Worm (Caenorhabditis elegans) whole organism, L3 larva: ENCODE results near the gene Y37B11A.3.

Experiments used
- R02D3.7 ChIP-seq: fragments of 150-350 bp; optimal IDR thresholded peaks from 2 replicates; lab custom pipeline; 2014; ENCODE audit warnings: missing biosample characterization, missing genetic modification characterization
- ZK546.5 ChIP-seq: sonication (generic microtip); optimal IDR thresholded peaks from 2 replicates; lab custom pipeline; 2017; ENCODE audit warnings: missing biosample characterization, missing genetic modification characterization
- aly-2 ChIP-seq: fragments of 150-350 bp; optimal IDR thresholded peaks from 2 replicates; lab custom pipeline; 2014; ENCODE audit warnings: missing biosample characterization, missing genetic modification characterization
- ama-1 ChIP-seq: fragments of 150-350 bp; optimal IDR thresholded peaks from 2 replicates; lab custom pipeline; 2018
- ceh-16 ChIP-seq: sonication (generic microtip); optimal IDR thresholded peaks from 2 replicates; lab custom pipeline; 2017; ENCODE audit warnings: missing biosample characterization, missing genetic modification characterization
- ceh-28 ChIP-seq: fragments of 150-350 bp; optimal IDR thresholded peaks from 2 replicates; lab custom pipeline; 2014; ENCODE audit warnings: missing biosample characterization, missing genetic modification reagents, missing genetic modification characterization
- ceh-82 ChIP-seq: fragments of 150-350 bp; optimal IDR thresholded peaks from 2 replicates; lab custom pipeline; 2014; ENCODE audit warnings: missing biosample characterization, missing genetic modification characterization
- ceh-9 ChIP-seq: sonication (generic microtip); optimal IDR thresholded peaks from 2 replicates; lab custom pipeline; 2018; ENCODE audit warnings: missing biosample characterization, missing genetic modification characterization
- daf-12 ChIP-seq: fragments of 150-350 bp; optimal IDR thresholded peaks from 2 replicates; lab custom pipeline; 2014; ENCODE audit warnings: missing biosample characterization, missing genetic modification reagents, missing genetic modification characterization
- egl-27 ChIP-seq: sonication (generic microtip); optimal IDR thresholded peaks from 4 replicates; lab custom pipeline; 2017; ENCODE audit warnings: missing biosample characterization, missing genetic modification reagents, missing genetic modification characterization
- egl-5 ChIP-seq: fragments of 150-350 bp; optimal IDR thresholded peaks from 2 replicates; lab custom pipeline; 2017; ENCODE audit warnings: missing biosample characterization, missing genetic modification reagents, missing genetic modification characterization, inconsistent platforms
- elt-1 ChIP-seq: fragments of 150-350 bp; optimal IDR thresholded peaks from 2 replicates; lab custom pipeline; 2014; ENCODE audit warnings: missing biosample characterization, missing genetic modification characterization
- elt-2 ChIP-seq: sonication (generic microtip); optimal IDR thresholded peaks from 2 replicates; lab custom pipeline; 2016; ENCODE audit warnings: missing genetic modification reagents, mild to moderate bottlenecking, missing genetic modification characterization, missing compliant biosample characterization
- eor-1 ChIP-seq, 2 experiments: fragments of 150-350 bp; optimal IDR thresholded peaks; 2 replicates each; lab custom pipeline; 2014 to 2018; ENCODE audit warnings: missing biosample characterization in 2 of 2, missing genetic modification characterization in 2 of 2
- fkh-10 ChIP-seq: sonication (generic microtip); optimal IDR thresholded peaks from 2 replicates; lab custom pipeline; 2017; ENCODE audit warnings: missing biosample characterization, missing genetic modification reagents, missing genetic modification characterization
- fkh-2 ChIP-seq: fragments of 150-350 bp; optimal IDR thresholded peaks from 2 replicates; lab custom pipeline; 2014; ENCODE audit warnings: missing biosample characterization, missing genetic modification reagents, missing genetic modification characterization
- fos-1 ChIP-seq: fragments of 150-350 bp; optimal IDR thresholded peaks from 2 replicates; lab custom pipeline; 2014; ENCODE audit warnings: missing biosample characterization, missing genetic modification characterization
- hmg-11 ChIP-seq: sonication (generic microtip); optimal IDR thresholded peaks from 2 replicates; lab custom pipeline; 2016; ENCODE audit warnings: missing genetic modification characterization, missing compliant biosample characterization
- jun-1 ChIP-seq: fragments of 150-350 bp; optimal IDR thresholded peaks from 2 replicates; lab custom pipeline; 2014; ENCODE audit warnings: missing biosample characterization, missing genetic modification reagents, missing genetic modification characterization
- lin-15B ChIP-seq: fragments of 150-350 bp; optimal IDR thresholded peaks from 2 replicates; lab custom pipeline; 2014; ENCODE audit warnings: missing biosample characterization, missing genetic modification characterization
- lin-39 ChIP-seq: fragments of 150-350 bp; optimal IDR thresholded peaks from 2 replicates; lab custom pipeline; 2018; ENCODE audit warnings: missing biosample characterization, missing genetic modification reagents, missing genetic modification characterization
- lsy-12 ChIP-seq: sonication (generic microtip); optimal IDR thresholded peaks from 2 replicates; lab custom pipeline; 2016; ENCODE audit warnings: mild to moderate bottlenecking, missing genetic modification characterization, missing compliant biosample characterization
- mdl-1 ChIP-seq: fragments of 150-350 bp; optimal IDR thresholded peaks from 2 replicates; lab custom pipeline; 2014; ENCODE audit warnings: missing biosample characterization, missing genetic modification characterization
- mml-1 ChIP-seq: fragments of 150-350 bp; sonication (generic microtip); optimal IDR thresholded peaks from 3 replicates; lab custom pipeline; 2014; ENCODE audit warnings: missing biosample characterization, missing genetic modification characterization
- nfya-1 ChIP-seq: sonication (generic microtip); optimal IDR thresholded peaks from 2 replicates; lab custom pipeline; 2017; ENCODE audit warnings: missing genetic modification characterization, mild to moderate bottlenecking, missing compliant biosample characterization, antibody characterized with exemption, moderate library complexity; ENCODE audit not compliant: insufficient read depth
- nhr-11 ChIP-seq: fragments of 150-350 bp; optimal IDR thresholded peaks from 2 replicates; lab custom pipeline; 2014; ENCODE audit warnings: missing biosample characterization, missing genetic modification characterization
- nhr-12 ChIP-seq: fragments of 150-350 bp; optimal IDR thresholded peaks from 2 replicates; lab custom pipeline; 2014; ENCODE audit warnings: missing biosample characterization, missing genetic modification characterization
- nhr-23 ChIP-seq: fragments of 150-350 bp; optimal IDR thresholded peaks from 2 replicates; lab custom pipeline; 2014; ENCODE audit warnings: missing biosample characterization, missing genetic modification reagents, missing genetic modification characterization
- nhr-237 ChIP-seq: fragments of 150-350 bp; optimal IDR thresholded peaks from 2 replicates; lab custom pipeline; 2014; ENCODE audit warnings: missing biosample characterization, missing genetic modification characterization
- nhr-28 ChIP-seq: fragments of 150-350 bp; optimal IDR thresholded peaks from 2 replicates; lab custom pipeline; 2014; ENCODE audit warnings: missing biosample characterization, missing genetic modification characterization
- nhr-43 ChIP-seq: sonication (generic microtip); optimal IDR thresholded peaks from 2 replicates; lab custom pipeline; 2016; ENCODE audit warnings: mild to moderate bottlenecking, missing genetic modification characterization, missing compliant biosample characterization; ENCODE audit not compliant: poor library complexity, severe bottlenecking
- nhr-67 ChIP-seq: fragments of 150-350 bp; optimal IDR thresholded peaks from 2 replicates; lab custom pipeline; 2014; ENCODE audit warnings: missing biosample characterization, missing genetic modification characterization
- nhr-76 ChIP-seq: fragments of 150-350 bp; sonication (generic microtip); optimal IDR thresholded peaks from 5 replicates; lab custom pipeline; 2014; ENCODE audit warnings: missing biosample characterization, missing genetic modification characterization
- nhr-77 ChIP-seq: fragments of 150-350 bp; optimal IDR thresholded peaks from 2 replicates; lab custom pipeline; 2014; ENCODE audit warnings: missing biosample characterization, missing genetic modification characterization
- pha-4 ChIP-seq: fragments of 150-350 bp; optimal IDR thresholded peaks from 2 replicates; lab custom pipeline; 2014; ENCODE audit warnings: missing biosample characterization, missing genetic modification reagents, missing genetic modification characterization
- pqm-1 ChIP-seq: fragments of 150-350 bp; optimal IDR thresholded peaks from 2 replicates; lab custom pipeline; 2017; ENCODE audit warnings: missing biosample characterization, missing genetic modification characterization, inconsistent platforms
- sea-2 ChIP-seq: fragments of 150-350 bp; sonication (generic microtip); optimal IDR thresholded peaks from 4 replicates; lab custom pipeline; 2014; ENCODE audit warnings: missing biosample characterization, missing genetic modification reagents, missing genetic modification characterization
- skn-1 ChIP-seq: fragments of 150-350 bp; optimal IDR thresholded peaks from 2 replicates; lab custom pipeline; 2014; ENCODE audit warnings: missing biosample characterization, missing genetic modification characterization
- snpc-4 ChIP-seq: fragments of 150-350 bp; optimal IDR thresholded peaks from 2 replicates; lab custom pipeline; 2014; ENCODE audit warnings: missing biosample characterization, missing genetic modification characterization
- tbx-2 ChIP-seq: sonication (generic microtip); optimal IDR thresholded peaks from 2 replicates; lab custom pipeline; 2016; ENCODE audit warnings: mild to moderate bottlenecking, missing genetic modification characterization, missing compliant biosample characterization
- unc-39 ChIP-seq: sonication (generic microtip); optimal IDR thresholded peaks from 4 replicates; lab custom pipeline; 2017; ENCODE audit warnings: missing biosample characterization, missing genetic modification characterization
- unc-62 ChIP-seq: fragments of 150-350 bp; sonication (generic microtip); optimal IDR thresholded peaks from 4 replicates; lab custom pipeline; 2014; ENCODE audit warnings: missing biosample characterization, missing genetic modification reagents, missing genetic modification characterization
- zag-1 ChIP-seq: fragments of 150-350 bp; optimal IDR thresholded peaks from 2 replicates; lab custom pipeline; 2014; ENCODE audit warnings: missing biosample characterization, missing genetic modification characterization
- ztf-11 ChIP-seq: fragments of 150-350 bp; optimal IDR thresholded peaks from 2 replicates; lab custom pipeline; 2014; ENCODE audit warnings: missing biosample characterization, missing genetic modification characterization
- ztf-4 ChIP-seq: fragments of 150-350 bp; optimal IDR thresholded peaks from 2 replicates; lab custom pipeline; 2014; ENCODE audit warnings: missing biosample characterization, missing genetic modification characterization

Gene Y37B11A.3

DNA sequence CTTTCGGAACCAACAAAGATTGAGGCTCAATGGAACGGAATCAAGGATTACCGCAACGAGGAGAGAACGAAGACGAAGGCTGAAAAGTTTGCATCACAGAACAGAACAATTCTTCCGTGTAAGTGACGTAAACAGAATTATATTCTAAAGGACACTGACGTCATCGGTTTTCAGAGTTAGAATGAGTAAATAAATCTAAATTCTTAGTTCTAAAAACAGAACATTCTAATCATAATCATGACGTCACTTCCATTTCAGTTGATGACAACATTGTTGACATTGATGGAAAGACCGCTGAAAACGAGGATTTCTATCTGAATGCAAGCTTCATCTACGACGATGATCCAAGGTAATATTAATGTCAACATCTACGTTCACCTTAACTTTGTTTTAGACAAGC, 21.1 kb downstream of the Y37B11A.3 start:
- no peak for TF ChIP-seq sea-2 (GFP tag; lab: Kevin White, UChicago)
- TF ChIP-seq skn-1 (tag; lab: Kevin White, UChicago) = no peak
- no peak for TF ChIP-seq egl-27
- TF ChIP-seq nhr-77 (tag; lab: Kevin White, UChicago) = no peak
- no peak for TF ChIP-seq mdl-1 (tag; lab: Kevin White, UChicago)
- no peak for TF ChIP-seq daf-12
- TF ChIP-seq jun-1 (tag; lab: Kevin White, UChicago) = no peak
- TF ChIP-seq R02D3.7 (tag; lab: Kevin White, UChicago) = no peak
- no peak for TF ChIP-seq nhr-11 (tag; lab: Kevin White, UChicago)
- no peak for TF ChIP-seq ceh-16 (tag; lab: Kevin White, UChicago)

DNA sequence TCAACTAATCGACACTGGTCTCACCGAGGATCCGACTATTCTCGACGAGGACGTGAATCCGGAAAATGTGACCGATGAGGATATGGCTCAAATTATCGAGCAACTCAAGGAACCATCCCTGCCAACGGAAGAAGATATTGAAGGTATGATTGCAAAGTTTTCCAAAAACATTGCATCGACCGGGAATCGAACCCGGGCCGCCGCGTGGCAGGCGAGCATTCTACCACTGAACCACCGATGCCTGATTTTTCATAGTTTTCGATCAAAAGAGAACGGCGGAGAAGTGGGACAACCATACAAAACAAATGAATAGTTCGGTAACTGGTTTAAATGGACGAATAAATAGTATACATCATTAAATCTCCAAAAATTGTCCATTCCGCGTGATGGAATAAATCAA, 23.2 kb downstream of the Y37B11A.3 start:
- TF ChIP-seq tbx-2 (tag; lab: Kevin White, UChicago) = peak; percentile 3
- TF ChIP-seq ztf-11 (tag; lab: Kevin White, UChicago) = no peak
- TF ChIP-seq sea-2 (GFP tag; lab: Kevin White, UChicago) = no peak
- TF ChIP-seq, all 47 proteins: peak for 1

DNA sequence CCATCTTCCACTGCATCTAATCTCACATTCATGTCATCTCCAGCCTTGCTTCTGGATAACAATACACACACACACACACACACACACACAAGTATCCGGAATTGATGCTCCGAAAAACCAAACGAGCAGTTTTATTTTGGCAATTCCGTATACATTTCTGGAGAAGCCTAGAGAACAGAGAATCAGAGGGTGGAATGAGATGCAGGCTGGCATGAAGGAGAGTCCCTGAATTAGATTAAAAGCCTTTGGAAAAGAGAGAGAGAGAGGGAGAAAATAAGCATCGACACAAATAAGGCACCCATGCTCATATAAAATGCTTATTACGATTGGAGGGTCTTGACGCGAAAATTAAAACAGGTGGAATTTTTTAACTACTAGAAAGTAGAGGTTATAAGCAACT, 24.4 kb downstream of the Y37B11A.3 start:
- TF ChIP-seq ZK546.5 (tag; lab: Kevin White, UChicago) = no peak
- peak; percentile 7 for TF ChIP-seq nfya-1 (tag; lab: Kevin White, UChicago)
- no peak for TF ChIP-seq mml-1
- TF ChIP-seq snpc-4 (tag; lab: Kevin White, UChicago) = no peak
- TF ChIP-seq ztf-11 (tag; lab: Kevin White, UChicago) = no peak
- TF ChIP-seq egl-5 (tag; lab: Kevin White, UChicago) = peak; percentile 10

DNA sequence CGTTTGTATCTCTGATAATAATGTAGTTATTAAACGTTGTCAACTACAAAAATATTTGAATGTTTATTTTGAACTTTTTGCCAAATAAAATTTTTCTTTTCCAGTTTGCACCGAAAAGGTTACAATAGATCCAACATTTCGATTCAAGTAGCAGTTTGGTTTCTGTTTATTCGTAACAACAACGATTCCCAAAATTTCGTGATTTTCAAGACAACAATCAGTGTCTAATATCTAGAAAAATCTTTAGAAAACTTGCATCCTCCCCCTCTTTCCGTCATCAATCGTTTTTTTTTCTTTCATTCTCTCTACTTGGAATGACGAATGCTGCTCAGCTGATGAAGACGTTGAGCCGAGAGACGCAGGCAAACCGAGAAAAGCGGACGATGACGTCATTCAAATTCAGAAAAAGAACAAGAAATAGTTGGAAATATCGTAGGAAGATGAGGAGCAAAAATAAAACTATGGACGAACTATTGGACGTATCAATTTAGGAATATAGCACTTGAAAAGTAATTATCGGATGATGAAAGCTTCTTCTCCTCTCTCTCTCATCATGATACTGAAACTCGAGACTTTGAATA, 26.5 kb downstream of the Y37B11A.3 start:
- TF ChIP-seq nhr-28 (tag; lab: Kevin White, UChicago) (no peak), lin-39 (tag; lab: Kevin White, UChicago) (peak; percentile 82), pqm-1 (tag; lab: Kevin White, UChicago) (no peak), unc-39 (no peak), nhr-12 (tag; lab: Kevin White, UChicago) (no peak), daf-12 (no peak), nhr-237 (tag; lab: Kevin White, UChicago) (no peak), hmg-11 (tag; lab: Kevin White, UChicago) (no peak), ztf-11 (tag; lab: Kevin White, UChicago) (no peak), lsy-12 (no peak), ceh-16 (tag; lab: Kevin White, UChicago) (no peak), lin-15B (tag; lab: Kevin White, UChicago) (peak; percentile 19), snpc-4 (tag; lab: Kevin White, UChicago) (no peak), ama-1 (lab: Kevin White, UChicago) (peak; percentile 71), ceh-82 (tag; lab: Kevin White, UChicago) (no peak), unc-62 (peak; percentile 37), pha-4 (tag; lab: Kevin White, UChicago) (no peak), nhr-77 (tag; lab: Kevin White, UChicago) (no peak), mdl-1 (tag; lab: Kevin White, UChicago) (no peak), tbx-2 (tag; lab: Kevin White, UChicago) (no peak), fkh-2 (tag; lab: Kevin White, UChicago) (no peak), nhr-11 (tag; lab: Kevin White, UChicago) (peak; percentile 71), skn-1 (tag; lab: Kevin White, UChicago) (peak; percentile 55), elt-1 (tag; lab: Kevin White, UChicago) (peak; percentile 33), sea-2 (GFP tag; lab: Kevin White, UChicago) (no peak), nhr-43 (no peak), fkh-10 (peak; percentile 96), zag-1 (tag; lab: Kevin White, UChicago) (no peak), R02D3.7 (tag; lab: Kevin White, UChicago) (no peak), nfya-1 (tag; lab: Kevin White, UChicago) (peak; percentile 82), nhr-76 (tag; lab: Kevin White, UChicago) (no peak), jun-1 (tag; lab: Kevin White, UChicago) (no peak), eor-1 (tag; optimal IDR thresholded peaks at IDR 0.05; lab: Kevin White, UChicago) (no peak), nhr-67 (tag; lab: Kevin White, UChicago) (no peak), fos-1 (tag; lab: Kevin White, UChicago) (no peak), ceh-9 (tag; lab: Kevin White, UChicago) (no peak), elt-2 (no peak), ZK546.5 (tag; lab: Kevin White, UChicago) (no peak), aly-2 (tag; lab: Kevin White, UChicago) (no peak), nhr-23 (tag; lab: Kevin White, UChicago) (no peak), ztf-4 (tag; lab: Kevin White, UChicago) (no peak), egl-27 (no peak), ceh-28 (peak; percentile 19)
